Fruit fly (Drosophila melanogaster): ENCODE measurements around the gene VhaSFD.

Gene VhaSFD

DNA sequence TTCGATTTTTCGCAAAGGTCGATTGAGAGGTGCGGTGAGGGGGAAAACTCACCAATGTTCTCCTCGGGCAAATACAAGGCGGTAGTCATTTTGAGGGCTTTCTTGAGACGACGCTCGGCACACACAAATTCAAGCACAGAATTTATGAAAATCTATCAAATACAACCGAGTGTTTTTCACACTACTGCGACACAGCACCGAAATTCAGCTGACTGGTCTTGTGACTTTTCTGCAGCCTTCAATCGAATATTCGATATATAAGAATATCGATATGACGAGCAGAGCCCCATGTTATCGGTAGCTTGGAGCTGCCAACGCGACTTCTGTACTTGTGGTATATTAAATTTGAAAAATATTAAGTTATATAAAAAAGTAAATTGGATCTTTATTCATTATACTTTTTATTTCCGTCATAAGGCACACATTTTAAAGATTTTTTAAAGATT, at the start of gene VhaSFD:
VhaSFD (minus strand) TSS at position 249 of the 446 bp plus-strand sequence.
- TF ChIP-seq CG8478 (optimal IDR thresholded peaks at IDR 0.05), result no peak
- no peak for TF ChIP-seq CTCF (optimal IDR thresholded peaks at IDR 0.05)

DNA sequence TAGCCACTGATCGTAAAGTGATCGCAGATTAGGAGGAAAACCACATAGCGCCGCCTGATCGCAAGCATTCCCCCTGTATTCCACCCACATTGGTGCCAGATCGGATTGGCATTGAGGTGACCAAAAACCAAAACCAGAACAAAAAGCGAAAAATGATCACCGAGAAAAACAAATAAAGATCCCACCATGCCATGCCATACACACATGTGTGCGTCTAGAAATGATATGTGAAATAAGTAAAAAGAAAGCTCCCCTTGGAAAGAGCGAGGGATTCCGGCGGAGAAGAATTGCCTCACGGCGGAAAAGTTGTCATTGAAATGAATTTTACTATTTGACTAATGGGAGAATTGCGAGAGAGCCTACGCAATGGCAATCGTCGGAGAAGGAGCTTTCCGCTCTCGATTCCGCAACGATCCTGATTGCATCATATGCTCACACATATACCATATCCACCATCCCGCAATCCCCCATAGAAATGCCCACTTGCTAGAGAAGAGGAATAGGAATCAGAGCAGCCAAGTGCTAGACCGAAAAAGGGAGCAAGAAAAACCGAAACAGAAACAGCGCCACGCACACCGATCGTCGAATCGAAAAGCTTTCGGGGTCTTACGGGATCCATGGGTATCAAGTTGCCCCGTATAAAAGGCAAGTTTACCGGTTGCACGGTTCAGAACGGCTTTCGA, 38.6 kb upstream of the VhaSFD start, which contains the start of gene Mhc:
Mhc (plus strand) TSS at position 497 of the 683 bp plus-strand sequence.
- TF ChIP-seq CTCF (optimal IDR thresholded peaks at IDR 0.05), result no peak
- no peak for TF ChIP-seq CG8478 (optimal IDR thresholded peaks at IDR 0.05)

DNA sequence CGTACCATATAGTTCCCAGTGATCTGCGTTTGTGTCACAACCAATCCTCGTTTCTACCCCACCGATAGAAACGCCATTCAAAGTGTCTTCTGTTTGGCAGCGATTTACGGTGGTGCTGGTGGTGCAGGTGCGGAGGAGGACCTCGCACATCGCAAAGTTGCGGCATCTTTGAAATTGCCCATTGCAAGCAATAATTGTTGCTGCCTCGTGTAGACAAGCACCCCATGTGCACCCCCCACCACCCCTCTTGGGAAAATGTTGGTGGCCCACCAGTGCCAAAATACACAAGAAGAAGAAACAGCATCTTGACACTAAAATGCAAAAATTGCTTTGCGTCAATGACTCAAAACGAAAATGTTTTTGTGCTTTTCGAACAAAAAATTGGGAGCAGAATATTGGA, 36.9 kb upstream of the VhaSFD start:
- TF ChIP-seq CTCF (optimal IDR thresholded peaks at IDR 0.05), result no peak
- no peak for TF ChIP-seq CG8478 (optimal IDR thresholded peaks at IDR 0.05)

DNA sequence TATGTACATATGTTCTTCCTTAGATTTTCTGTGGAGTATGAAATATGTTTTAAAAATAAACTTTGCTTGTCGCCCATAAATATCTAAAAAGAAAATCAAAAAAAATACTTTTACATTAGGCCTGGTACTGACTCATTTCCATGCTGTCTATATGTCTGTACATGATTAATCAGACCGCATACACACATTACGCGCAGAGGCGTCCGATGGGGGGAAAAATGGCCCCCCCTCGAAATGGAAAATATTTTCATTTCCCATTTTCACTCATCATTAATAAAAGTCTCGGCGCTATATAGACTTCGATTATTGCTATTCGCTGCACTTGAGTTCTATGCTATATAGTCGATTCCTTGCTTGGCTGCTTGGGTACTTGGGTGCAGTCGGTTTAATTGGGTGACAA, 34.3 kb upstream of the VhaSFD start:
- TF ChIP-seq CTCF (optimal IDR thresholded peaks at IDR 0.05), result no peak
- TF ChIP-seq CG8478 (optimal IDR thresholded peaks at IDR 0.05), result no peak

DNA sequence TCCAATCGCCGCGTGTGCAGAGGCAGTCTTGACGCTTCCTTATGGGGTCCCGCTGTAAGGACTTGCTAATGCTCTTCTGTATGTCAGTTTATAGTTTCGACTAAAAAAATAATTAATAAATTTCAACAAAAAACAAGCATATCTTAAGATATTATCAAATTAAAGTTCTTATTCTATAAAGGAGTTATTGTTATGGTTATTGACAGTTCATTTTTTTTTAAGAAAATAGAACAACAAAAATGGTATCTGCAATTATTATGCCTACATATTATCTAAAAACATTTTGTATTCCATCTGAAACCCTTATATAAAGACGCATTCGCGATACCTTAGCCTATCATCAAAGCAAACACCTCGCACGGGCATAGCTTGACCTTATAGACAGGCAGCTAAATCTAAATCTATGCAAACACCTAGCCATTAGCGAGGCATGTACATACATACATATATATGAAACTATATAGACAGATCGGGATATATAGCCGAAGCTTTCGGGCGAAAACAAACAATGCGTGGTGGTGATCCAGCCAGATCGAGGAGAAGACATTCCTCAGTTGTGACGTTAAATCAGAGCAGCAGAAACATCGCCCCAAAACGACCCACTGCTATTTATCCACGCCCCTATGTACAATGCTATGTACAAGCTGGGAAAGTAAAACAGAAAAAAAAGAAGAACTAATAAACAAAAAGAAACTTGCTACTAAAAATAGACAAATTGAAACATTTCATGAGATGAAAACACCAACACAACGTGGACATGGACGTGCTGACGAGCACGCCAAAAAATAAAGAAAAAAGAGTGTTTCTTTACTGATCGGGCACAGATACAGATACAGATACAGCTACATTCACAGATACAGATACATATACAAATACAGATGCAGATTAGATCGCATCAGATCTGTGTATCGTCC, 33.1 kb upstream of the VhaSFD start, which contains the start of gene ppk17:
ppk17 (minus strand) TSS at position 51 of the 914 bp plus-strand sequence.
- TF ChIP-seq CTCF (optimal IDR thresholded peaks at IDR 0.05) (no peak), CG8478 (optimal IDR thresholded peaks at IDR 0.05) (no peak)

DNA sequence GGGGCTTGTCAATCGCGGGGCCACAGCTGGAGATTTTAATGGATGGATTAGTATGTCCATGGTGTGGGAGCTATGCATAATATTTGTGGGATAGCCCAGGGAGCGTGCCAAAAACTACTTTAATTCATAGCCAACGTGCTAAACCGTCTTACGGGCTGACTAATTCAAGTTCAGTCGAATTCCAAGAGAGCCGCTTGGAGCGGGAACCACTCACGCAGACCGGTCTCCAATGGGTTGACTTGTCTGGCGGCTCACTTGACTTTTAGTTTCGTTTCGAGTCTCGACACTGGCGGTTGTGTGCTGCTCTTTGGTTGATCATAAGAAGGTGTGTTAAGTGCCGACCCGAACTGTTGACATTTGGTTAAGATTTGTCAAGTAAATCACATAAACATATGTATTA, 26.4 kb upstream of the VhaSFD start, which contains the start of gene yellow-b:
yellow-b (plus strand) TSS at position 263 of the 400 bp plus-strand sequence.
- no peak for TF ChIP-seq CTCF (optimal IDR thresholded peaks at IDR 0.05)
- no peak for TF ChIP-seq CG8478 (optimal IDR thresholded peaks at IDR 0.05)

DNA sequence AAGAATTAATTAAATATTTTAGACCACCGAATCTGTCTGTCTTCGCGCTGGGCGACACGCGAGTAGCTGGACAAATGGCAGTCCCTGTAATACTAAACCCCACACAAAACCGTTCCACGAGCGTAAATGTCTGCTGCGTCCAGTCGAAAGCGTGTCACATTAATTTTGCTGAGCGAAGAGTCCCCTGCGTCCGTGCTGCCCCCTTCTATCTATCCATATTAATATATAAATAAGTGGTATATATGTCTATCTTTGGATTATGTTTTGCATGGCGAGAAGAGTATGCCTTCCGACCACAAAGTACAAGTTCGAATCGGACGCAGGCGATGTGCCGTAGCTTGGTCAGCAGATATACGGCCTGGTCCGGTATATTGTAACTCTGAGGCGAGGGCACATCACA, 24.7 kb upstream of the VhaSFD start:
- TF ChIP-seq CG8478 (optimal IDR thresholded peaks at IDR 0.05), result no peak
- TF ChIP-seq CTCF (optimal IDR thresholded peaks at IDR 0.05), result no peak

DNA sequence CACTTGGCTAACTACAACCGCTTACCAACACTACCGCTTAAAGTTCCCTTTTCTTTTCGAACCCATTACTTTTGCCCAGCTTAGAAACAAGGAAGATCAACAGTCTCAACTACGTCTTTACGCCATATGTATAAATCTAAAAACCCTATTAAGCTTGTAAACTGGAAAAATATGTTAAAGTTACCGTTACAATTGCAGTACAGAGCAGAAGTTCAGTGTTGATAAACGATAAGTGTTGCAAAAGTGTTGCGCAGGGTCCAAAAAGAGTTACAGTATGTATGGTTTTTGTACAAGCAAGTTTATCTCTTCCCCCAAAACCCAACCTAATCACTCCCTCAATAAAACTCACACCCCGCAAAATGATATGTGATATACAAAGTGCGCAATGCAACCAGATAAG, 19.5 kb upstream of the VhaSFD start:
- TF ChIP-seq CG8478 (optimal IDR thresholded peaks at IDR 0.05) (no peak), CTCF (optimal IDR thresholded peaks at IDR 0.05) (no peak)

DNA sequence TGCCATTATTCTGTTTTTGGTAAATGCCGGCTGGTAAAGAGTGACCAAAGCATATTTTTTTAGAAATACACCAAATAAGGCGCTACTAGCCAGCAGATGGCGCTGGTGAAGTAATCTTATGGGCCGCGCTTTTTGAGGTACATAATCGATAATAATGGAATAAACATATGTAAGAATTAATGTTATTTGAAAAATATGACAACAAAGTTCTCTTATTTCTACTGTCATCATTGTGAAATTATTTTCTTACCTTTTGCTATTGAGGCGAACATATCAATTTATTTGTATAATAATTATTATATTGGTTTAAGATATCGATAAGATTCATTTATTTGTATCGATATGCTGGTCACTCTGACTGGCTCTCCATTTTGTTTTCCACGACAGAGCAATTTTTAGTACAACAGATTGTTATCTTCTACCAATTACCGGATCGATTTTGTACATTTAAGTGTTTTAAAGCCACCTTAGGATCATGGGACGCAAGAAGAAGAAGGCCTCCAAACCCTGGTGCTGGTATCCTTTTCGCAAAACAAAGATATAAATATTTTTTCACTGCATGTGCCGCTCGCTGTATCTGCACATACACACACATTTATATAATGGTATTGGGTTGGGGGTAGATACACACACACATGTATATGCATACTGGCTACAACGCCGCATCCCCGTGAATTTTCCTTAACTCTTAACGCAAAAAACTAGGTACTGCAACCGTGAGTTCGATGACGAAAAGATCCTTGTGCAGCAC, 15.6 kb upstream of the VhaSFD start, which contains the start of the genes LSm7 and BuGZ:
LSm7 (minus strand) TSS at position 46 of the 751 bp plus-strand sequence.
BuGZ (plus strand) TSS at position 351 of the 751 bp plus-strand sequence.
- TF ChIP-seq CG8478 (optimal IDR thresholded peaks at IDR 0.05) (no peak), CTCF (optimal IDR thresholded peaks at IDR 0.05) (peak; percentile 83 to 89)

DNA sequence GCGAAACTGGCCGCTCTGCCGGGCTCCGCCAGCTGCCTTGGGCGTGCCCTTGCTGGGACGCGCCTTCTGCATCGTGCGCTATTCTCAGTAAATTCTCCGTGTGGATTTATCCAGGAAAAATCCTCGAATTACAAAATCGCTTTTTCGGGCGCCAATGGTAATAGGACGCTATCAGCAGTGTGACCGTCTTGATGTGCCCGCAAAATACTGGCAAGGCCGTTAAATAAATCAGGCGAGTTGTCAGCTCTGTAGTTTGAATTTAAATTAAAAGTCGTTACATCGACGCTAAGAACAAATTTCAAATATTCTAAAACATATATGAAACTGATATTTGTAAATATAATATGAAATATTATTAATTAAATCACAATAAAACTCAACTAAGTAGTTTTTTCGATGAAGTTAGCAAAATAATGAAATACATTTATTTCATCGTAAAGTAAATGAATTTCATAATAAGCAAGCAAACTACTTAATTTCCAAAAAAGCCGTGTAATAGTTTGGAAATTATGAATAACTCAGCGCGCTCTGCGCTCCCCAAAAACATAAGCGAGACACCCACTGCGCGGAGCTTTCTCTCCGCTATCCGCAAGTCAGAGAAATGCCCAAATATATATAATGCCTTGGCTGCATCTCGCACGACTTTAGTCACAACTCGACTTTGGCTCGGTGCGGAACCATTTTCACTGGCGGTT, 10.7 kb upstream of the VhaSFD start, which contains the start of the genes glu and ChLD3:
glu (minus strand) TSS at position 183 of the 695 bp plus-strand sequence.
ChLD3 (plus strand) TSS at position 645 of the 695 bp plus-strand sequence.
- no peak for TF ChIP-seq CG8478 (optimal IDR thresholded peaks at IDR 0.05)
- peak in 1 of 2 experiments; percentile 40 for TF ChIP-seq CTCF (optimal IDR thresholded peaks at IDR 0.05)

DNA sequence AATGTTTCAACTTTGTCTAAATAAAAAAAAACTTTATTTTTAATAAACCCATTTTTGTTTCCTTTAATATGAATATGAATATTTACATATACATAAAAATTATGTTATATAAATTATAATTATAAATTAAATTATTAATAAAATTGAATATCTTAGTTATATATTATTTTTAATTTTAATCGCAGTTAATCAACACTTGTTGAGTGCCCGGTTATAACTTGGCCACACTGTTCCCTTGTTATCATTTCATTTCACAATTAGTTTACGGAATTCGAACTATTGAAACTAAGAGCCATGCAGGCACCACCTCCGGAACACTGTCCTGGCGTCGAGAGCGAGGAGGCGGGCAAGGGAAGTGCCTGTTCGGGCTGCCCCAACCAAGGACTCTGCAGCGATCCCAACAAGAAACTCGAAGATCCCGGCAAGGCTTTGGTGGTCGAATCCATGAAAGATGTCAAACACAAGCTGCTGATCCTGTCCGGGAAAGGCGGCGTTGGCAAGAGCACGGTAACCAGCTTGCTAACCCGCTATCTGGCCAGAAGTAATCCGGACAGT, 4.8 kb upstream of the VhaSFD start, which contains the start of gene Nubp1:
Nubp1 (plus strand) TSS at position 213 of the 555 bp plus-strand sequence.
- no peak for TF ChIP-seq CTCF (optimal IDR thresholded peaks at IDR 0.05)
- TF ChIP-seq CG8478 (optimal IDR thresholded peaks at IDR 0.05), result no peak

DNA sequence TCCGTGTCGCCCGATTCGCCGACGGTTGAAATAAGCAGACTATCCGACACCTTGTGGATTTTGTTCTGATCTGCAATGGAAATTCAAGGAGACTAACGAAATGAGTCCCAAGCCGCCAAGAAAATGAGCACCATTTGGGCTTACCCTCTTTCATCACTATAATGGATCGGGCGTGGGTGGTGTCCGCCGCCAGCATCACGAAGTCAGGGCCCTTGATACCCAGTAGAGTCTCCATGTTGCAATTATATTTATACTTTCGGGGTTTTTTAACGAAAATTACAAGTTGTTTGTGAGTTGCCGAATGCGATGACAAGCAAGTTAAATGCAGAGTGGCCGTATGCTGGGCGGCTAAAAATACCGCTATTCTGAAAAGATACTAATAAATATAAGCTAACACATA, 4.2 kb upstream of the VhaSFD start, which contains the start of gene Prosbeta4:
Prosbeta4 (minus strand) TSS at position 335 of the 400 bp plus-strand sequence.
- TF ChIP-seq CG8478 (optimal IDR thresholded peaks at IDR 0.05) (no peak), CTCF (optimal IDR thresholded peaks at IDR 0.05) (no peak)

DNA sequence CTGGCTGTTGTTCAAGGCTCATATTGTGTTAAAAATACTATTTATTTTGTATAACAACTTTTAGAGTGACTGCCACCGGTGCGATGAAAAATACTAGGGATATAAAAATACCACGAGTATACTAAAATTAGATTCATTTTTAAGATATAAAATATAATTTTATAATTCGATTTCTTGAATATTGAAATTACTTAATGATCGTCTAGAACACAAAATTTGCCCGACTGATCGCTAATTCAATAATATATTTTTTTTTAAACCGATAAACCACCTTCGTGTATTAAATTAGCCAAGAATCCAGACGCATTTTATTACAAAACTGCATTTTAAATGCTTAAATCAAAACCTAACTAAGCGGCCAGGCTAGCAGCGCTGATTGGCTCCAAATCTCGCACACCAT, 3.3 kb upstream of the VhaSFD start, which contains the start of gene CG17996:
CG17996 (minus strand) TSS at position 101 of the 400 bp plus-strand sequence.
- TF ChIP-seq CTCF (optimal IDR thresholded peaks at IDR 0.05), result no peak
- TF ChIP-seq CG8478 (optimal IDR thresholded peaks at IDR 0.05), result no peak
